Worm (Caenorhabditis elegans) whole organism, L4 larva: Measurements from ENCODE around the gene Y39A1A.31.

Experiments
- D1046.2 ChIP-seq: fragments of 200-800 bp; sonication (Bioruptor generic); IDR thresholded peaks from 2 replicates; pipeline ENCODE4 v1.3.6; 2022; ENCODE audit warnings: missing genetic modification characterization, missing compliant biosample characterization
- F26F4.8 ChIP-seq: fragments of 200-800 bp; sonication (Bioruptor generic); conservative IDR thresholded peaks from 2 replicates; pipeline ENCODE4 v1.3.6; 2022; ENCODE audit warnings: missing genetic modification characterization, missing compliant biosample characterization
- F44E2.7 ChIP-seq: fragments of 200-800 bp; sonication (Bioruptor generic); IDR thresholded peaks from 2 replicates; pipeline ENCODE4 v2.1.2; 2022; ENCODE audit warnings: missing genetic modification characterization, missing compliant biosample characterization
- R02D3.7 ChIP-seq: fragments of 150-350 bp; sonication (generic microtip); optimal IDR thresholded peaks from 3 replicates; lab custom pipeline; 2014; ENCODE audit warnings: missing biosample characterization, missing genetic modification characterization
- Y75B8A.6 ChIP-seq: fragments of 200-800 bp; sonication (Bioruptor generic); IDR thresholded peaks from 2 replicates; pipeline ENCODE4 v1.3.6; 2022; ENCODE audit warnings: missing genetic modification reagents, missing genetic modification characterization, missing compliant biosample characterization
- ZK546.5 ChIP-seq, 2 experiments: sonication (generic microtip); optimal IDR thresholded peaks; 2 replicates each; lab custom pipeline; 2017; ENCODE audit warnings: missing biosample characterization in 2 of 2, missing genetic modification characterization in 2 of 2
- aha-1 ChIP-seq: fragments of 150-350 bp; peaks from one replicate; lab custom pipeline; 2014; ENCODE audit warnings: missing biosample characterization, missing genetic modification characterization
- ceh-32 ChIP-seq: sonication (generic microtip); optimal IDR thresholded peaks from 2 replicates; lab custom pipeline; 2016; ENCODE audit warnings: mild to moderate bottlenecking, missing genetic modification characterization, missing compliant biosample characterization; ENCODE audit not compliant: poor library complexity
- ctbp-1 ChIP-seq: fragments of 200-800 bp; sonication (Bioruptor generic); IDR thresholded peaks from 2 replicates; pipeline ENCODE4 v1.3.6; 2022; ENCODE audit warnings: missing genetic modification reagents, missing genetic modification characterization, missing compliant biosample characterization
- egl-27 ChIP-seq: sonication (generic microtip); optimal IDR thresholded peaks from 3 replicates; lab custom pipeline; 2017; ENCODE audit warnings: missing biosample characterization, missing genetic modification reagents, missing genetic modification characterization
- egl-43 ChIP-seq: fragments of 200-800 bp; sonication (Bioruptor generic); IDR thresholded peaks from 2 replicates; pipeline ENCODE4 v1.3.6; 2022; ENCODE audit warnings: missing genetic modification reagents, missing genetic modification characterization, missing compliant biosample characterization
- fos-1 ChIP-seq: fragments of 150-350 bp; optimal IDR thresholded peaks from 2 replicates; lab custom pipeline; 2014; ENCODE audit warnings: missing biosample characterization, missing genetic modification characterization
- hif-1 ChIP-seq, 2 experiments: sonication (generic microtip); optimal IDR thresholded peaks; 2 replicates each; lab custom pipeline; 2016 to 2017; ENCODE audit warnings: missing compliant biosample characterization in 2 of 2, missing genetic modification characterization in 2 of 2, missing genetic modification reagents in 2 of 2, missing genotype in 2 of 2, mild to moderate bottlenecking in 1 of 2
- hmg-1.1 ChIP-seq: fragments of 200-800 bp; sonication (Bioruptor generic); IDR thresholded peaks from 2 replicates; pipeline ENCODE4 v1.3.6; 2022; ENCODE audit warnings: missing genetic modification reagents, missing genetic modification characterization, missing compliant biosample characterization
- lin-13 ChIP-seq: fragments of 150-350 bp; optimal IDR thresholded peaks from 2 replicates; lab custom pipeline; 2014; ENCODE audit warnings: missing biosample characterization, missing genetic modification reagents, missing genetic modification characterization
- lin-29 ChIP-seq: fragments of 200-800 bp; sonication (Bioruptor generic); IDR thresholded peaks from 2 replicates; pipeline ENCODE4 v1.3.6; 2022; ENCODE audit warnings: missing genetic modification reagents, missing genetic modification characterization, missing compliant biosample characterization
- lsy-2 ChIP-seq, 2 experiments: fragments of 150-350 bp in 1 of 2; sonication (generic microtip) in 1 of 2; optimal IDR thresholded peaks; 2 replicates each; lab custom pipeline; 2014 to 2017; ENCODE audit warnings: missing biosample characterization in 2 of 2, missing genetic modification characterization in 2 of 2
- madf-5 ChIP-seq, 2 experiments: fragments of 200-800 bp; sonication (Bioruptor generic); IDR thresholded peaks; 2 replicates each; pipeline ENCODE4 v1.3.6; 2022; ENCODE audit warnings: missing compliant biosample characterization in 2 of 2, missing genetic modification characterization in 2 of 2
- madf-9 ChIP-seq: fragments of 200-800 bp; sonication (Bioruptor generic); conservative IDR thresholded peaks from 2 replicates; pipeline ENCODE4 v1.3.6; 2022; ENCODE audit warnings: missing genetic modification reagents, missing genetic modification characterization, missing compliant biosample characterization
- mdt-29 ChIP-seq: fragments of 200-800 bp; sonication (Bioruptor generic); IDR thresholded peaks from 2 replicates; pipeline ENCODE4 v1.3.6; 2022; ENCODE audit warnings: missing genetic modification reagents, missing genetic modification characterization, missing compliant biosample characterization
- nhr-25 ChIP-seq: sonication (generic microtip); optimal IDR thresholded peaks from 2 replicates; lab custom pipeline; 2017; ENCODE audit warnings: missing genetic modification characterization, mild to moderate bottlenecking, missing compliant biosample characterization, antibody characterized with exemption, moderate library complexity, borderline replicate concordance; ENCODE audit not compliant: insufficient read depth
- nhr-28 ChIP-seq: fragments of 150-350 bp; optimal IDR thresholded peaks from 2 replicates; lab custom pipeline; 2014; ENCODE audit warnings: missing biosample characterization, missing genetic modification characterization
- nhr-42 ChIP-seq: fragments of 200-800 bp; sonication (Bioruptor generic); IDR thresholded peaks from 2 replicates; pipeline ENCODE4 v1.3.6; 2022; ENCODE audit warnings: missing genetic modification characterization, missing compliant biosample characterization
- nhr-6 ChIP-seq: fragments of 150-350 bp; optimal IDR thresholded peaks from 2 replicates; lab custom pipeline; 2014; ENCODE audit warnings: missing biosample characterization, missing genetic modification characterization
- nhr-77 ChIP-seq: fragments of 150-350 bp; optimal IDR thresholded peaks from 2 replicates; lab custom pipeline; 2014; ENCODE audit warnings: missing biosample characterization, missing genetic modification characterization
- pha-4 ChIP-seq, 2 experiments: fragments of 150-350 bp in 1 of 2; fragments of 200-800 bp in 1 of 2; sonication (Bioruptor generic) in 1 of 2; IDR thresholded peaks in 1 of 2; optimal IDR thresholded peaks in 1 of 2; 2 replicates each; pipeline versions ENCODE4 v1.3.6 to Lab custom; 2014 to 2022; ENCODE audit warnings: missing genetic modification characterization in 2 of 2, missing genetic modification reagents in 2 of 2, missing biosample characterization in 1 of 2, missing compliant biosample characterization in 1 of 2
- pqm-1 ChIP-seq: sonication (generic microtip); optimal IDR thresholded peaks from 2 replicates; lab custom pipeline; 2017; ENCODE audit warnings: missing biosample characterization, missing genetic modification characterization
- snpc-4 ChIP-seq: fragments of 150-350 bp; optimal IDR thresholded peaks from 2 replicates; lab custom pipeline; 2014; ENCODE audit warnings: missing biosample characterization, missing genetic modification characterization
- spr-1 ChIP-seq: sonication (generic microtip); optimal IDR thresholded peaks from 2 replicates; lab custom pipeline; 2016; ENCODE audit warnings: mild to moderate bottlenecking, missing genetic modification characterization, missing compliant biosample characterization
- unc-130 ChIP-seq: sonication (generic microtip); optimal IDR thresholded peaks from 2 replicates; lab custom pipeline; 2016; ENCODE audit warnings: missing genetic modification reagents, missing genetic modification characterization, missing compliant biosample characterization
- unc-39 ChIP-seq: sonication (generic microtip); optimal IDR thresholded peaks from 2 replicates; lab custom pipeline; 2017; ENCODE audit warnings: missing biosample characterization, missing genetic modification characterization
- zfp-2 ChIP-seq: sonication (generic microtip); optimal IDR thresholded peaks from 2 replicates; lab custom pipeline; 2016; ENCODE audit warnings: mild to moderate bottlenecking, missing genetic modification characterization, missing compliant biosample characterization
- zfp-3 ChIP-seq: fragments of 200-800 bp; sonication (Bioruptor generic); conservative IDR thresholded peaks from 2 replicates; pipeline ENCODE4 v1.3.6; 2022; ENCODE audit warnings: missing genetic modification reagents, missing genetic modification characterization, missing compliant biosample characterization
- zip-11 ChIP-seq: fragments of 200-800 bp; sonication (Bioruptor generic); IDR thresholded peaks from 2 replicates; pipeline ENCODE4 v1.3.6; 2022; ENCODE audit warnings: missing genetic modification characterization, missing compliant biosample characterization
- zip-2 ChIP-seq: fragments of 150-350 bp; optimal IDR thresholded peaks from 2 replicates; lab custom pipeline; 2014; ENCODE audit warnings: missing biosample characterization, missing genetic modification characterization
- ztf-11 ChIP-seq: fragments of 150-350 bp; optimal IDR thresholded peaks from 2 replicates; lab custom pipeline; 2014; ENCODE audit warnings: missing biosample characterization, missing genetic modification characterization
- ztf-7 ChIP-seq: fragments of 150-350 bp; optimal IDR thresholded peaks from 2 replicates; lab custom pipeline; 2014; ENCODE audit warnings: missing biosample characterization, missing genetic modification characterization

Gene Y39A1A.31

DNA sequence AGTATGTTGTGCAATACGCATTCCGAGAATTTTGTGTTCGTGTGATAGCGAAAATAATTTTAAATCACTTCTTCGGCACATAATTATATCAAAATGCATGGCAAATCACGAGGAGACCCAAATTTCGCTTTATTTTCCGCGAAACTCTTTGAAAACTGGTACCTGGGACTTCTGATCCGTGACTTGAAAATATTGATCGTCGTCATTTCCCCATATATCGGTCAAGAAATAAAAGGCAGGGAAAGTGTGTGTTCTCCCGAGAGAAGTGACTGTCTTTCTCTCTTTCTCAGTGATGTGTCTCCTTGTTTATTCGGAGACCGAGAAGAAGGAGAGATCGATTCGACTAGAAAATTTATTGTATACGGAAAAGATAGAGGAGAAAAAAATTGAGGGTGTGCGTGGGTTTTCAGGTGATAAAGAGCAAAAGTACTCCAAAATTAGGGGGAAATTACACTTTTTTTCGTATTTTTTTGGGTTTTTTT is 22.3 kb upstream of the Y39A1A.31 start, which contains the start of gene W09D10.5 (continued):
- TF ChIP-seq nhr-42 (GFP tag; lab: Robert Waterston, UW) (0 out of 2 replicates have a peak, but pooled peaks have one; percentile 35), zip-2 (tag; lab: Kevin White, UChicago) (no peak), snpc-4 (no peak), hif-1 (tag; optimal IDR thresholded peaks at IDR 0.05; lab: Kevin White, UChicago) (peak in 1 of 2 experiments; percentile 55), lin-29 (GFP tag; lab: Robert Waterston, UW) (no peak), ztf-7 (tag; lab: Kevin White, UChicago) (no peak), lin-13 (peak; percentile 22), ZK546.5 (tag; optimal IDR thresholded peaks at IDR 0.05; lab: Kevin White, UChicago) (no peak), pqm-1 (tag; lab: Kevin White, UChicago) (peak; percentile 66), madf-9 (GFP tag; lab: Robert Waterston, UW) (no peak), pha-4 (GFP tag; IDR thresholded peaks at IDR 0.05; lab: Robert Waterston, UW) (0 out of 2 replicates have a peak, but pooled peaks have one; percentile 44), pha-4 (tag; optimal IDR thresholded peaks at IDR 0.05; lab: Kevin White, UChicago) (no peak), unc-39 (tag; lab: Kevin White, UChicago) (no peak), R02D3.7 (no peak), nhr-6 (tag; lab: Kevin White, UChicago) (no peak), hmg-1.1 (GFP tag; lab: Robert Waterston, UW) (peak; percentile 42; the same call in 1 of the 2 replicates), spr-1 (tag; lab: Kevin White, UChicago) (peak; percentile 25), F26F4.8 (peak; percentile 56; the same call in 1 of the 2 replicates), nhr-77 (no peak), mdt-29 (0 out of 2 replicates have a peak, but pooled peaks have one; percentile 5), fos-1 (tag; lab: Kevin White, UChicago) (no peak), F44E2.7 (no peak), egl-43 (GFP tag; lab: Robert Waterston, UW) (no peak), nhr-28 (tag; lab: Kevin White, UChicago) (peak; percentile 76), unc-130 (GFP tag; lab: Kevin White, UChicago) (no peak), ceh-32 (tag; lab: Kevin White, UChicago) (no peak), nhr-25 (tag; lab: Kevin White, UChicago) (no peak), zfp-2 (no peak), Y75B8A.6 (GFP tag; lab: Robert Waterston, UW) (no peak), zip-11 (GFP tag; lab: Robert Waterston, UW) (peak; percentile 29; the same call in 1 of the 2 replicates), zfp-3 (GFP tag; lab: Robert Waterston, UW) (no peak), egl-27 (tag; lab: Kevin White, UChicago) (no peak), lsy-2 (tag; optimal IDR thresholded peaks at IDR 0.05; lab: Kevin White, UChicago) (peak in 1 of 2 experiments; percentile 28), ztf-11 (tag; lab: Kevin White, UChicago) (no peak), D1046.2 (no peak), ctbp-1 (GFP tag; lab: Robert Waterston, UW) (0 out of 2 replicates have a peak, but pooled peaks have one; percentile 39)
- TF ChIP-seq, all 104 proteins: peak for 36

DNA sequence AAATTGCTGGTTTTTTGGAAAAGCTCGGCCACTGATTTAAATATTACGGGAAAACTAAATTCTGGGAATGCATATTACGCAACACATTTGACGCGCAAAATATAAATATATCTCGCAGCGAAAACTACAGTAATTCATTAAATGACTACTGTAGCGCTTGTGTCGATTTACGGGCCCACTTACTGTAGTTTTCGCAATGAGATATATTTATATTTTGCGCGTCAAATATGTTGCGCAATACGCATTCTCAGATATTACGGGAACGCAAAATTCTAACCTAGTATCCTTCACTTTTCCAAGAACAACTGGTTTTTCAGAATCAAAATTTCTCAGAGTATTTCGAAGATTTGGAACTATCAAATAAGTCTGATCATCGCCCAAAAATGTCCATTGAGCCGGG is 20.7 kb upstream of the Y39A1A.31 start:
- TF ChIP-seq ctbp-1 (GFP tag; lab: Robert Waterston, UW) (no peak), aha-1 (tag; lab: Kevin White, UChicago) (peak; percentile 51)

DNA sequence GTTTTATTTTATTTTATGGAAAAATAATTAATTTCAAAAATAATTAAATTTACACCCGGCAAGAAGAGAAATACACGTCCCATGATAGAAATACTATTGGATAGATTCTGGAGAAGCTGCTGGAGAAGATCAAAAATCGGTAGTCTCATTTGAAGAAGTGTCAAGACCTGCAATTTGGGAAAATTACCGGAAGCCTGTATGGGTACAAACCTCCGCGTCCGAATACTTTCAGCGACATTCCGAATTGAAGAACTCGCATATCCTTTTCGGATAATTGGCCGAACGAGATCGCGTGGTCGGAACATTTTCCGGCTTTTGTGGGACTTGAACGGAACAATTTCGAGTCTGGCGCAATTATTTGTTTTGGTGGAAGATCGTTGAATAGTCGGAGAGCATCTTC is 19.5 kb upstream of the Y39A1A.31 start:
- TF ChIP-seq aha-1 (tag; lab: Kevin White, UChicago) (peak; percentile 17), madf-5 (GFP tag; IDR thresholded peaks at IDR 0.05; lab: Robert Waterston, UW) (no peak)
